Fruit fly (Drosophila melanogaster) whole organism, embryonic: Measurements from ENCODE around the gene PGAP2.

ENCODE experiments used
- Aef1 ChIP-seq: fragments of 200-800 bp; sonication (Bioruptor generic); IDR thresholded peaks from 3 replicates; pipeline ENCODE4 v1.3.6; 2022; ENCODE audit warnings: missing biosample characterization, missing genetic modification characterization
- Awh ChIP-seq: fragments of 200-800 bp; sonication (Bioruptor generic); IDR thresholded peaks from 2 replicates; pipeline ENCODE4, ENCODE4 v1.3.6; 2022; ENCODE audit warnings: missing biosample characterization, missing genetic modification characterization
- B-H2 ChIP-seq: fragments of 200-800 bp; sonication (Bioruptor generic); optimal IDR thresholded peaks from 2 replicates; lab custom pipeline; 2018; ENCODE audit warnings: missing biosample characterization, mild to moderate bottlenecking, missing genetic modification characterization
- Bgb ChIP-seq: fragments of 200-800 bp; sonication (Bioruptor generic); IDR thresholded peaks from 2 replicates; pipeline ENCODE4 v1.3.6; 2022; ENCODE audit warnings: missing biosample characterization, missing genetic modification characterization; ENCODE audit not compliant: partially characterized antibody
- C15 ChIP-seq: fragments of 200-800 bp; sonication (Bioruptor generic); IDR thresholded peaks from 3 replicates; pipeline ENCODE4 v1.3.6; 2022; ENCODE audit warnings: missing biosample characterization, missing genetic modification characterization
- CG10543 ChIP-seq: fragments of 200-800 bp; sonication (Bioruptor generic); optimal IDR thresholded peaks from 3 replicates; lab custom pipeline; 2017; ENCODE audit warnings: missing biosample characterization, mild to moderate bottlenecking, missing genetic modification characterization, moderate library complexity
- CG10959 ChIP-seq: fragments of 200-800 bp; sonication (Bioruptor generic); IDR thresholded peaks from 2 replicates; pipeline ENCODE4 v1.3.6; 2022; ENCODE audit warnings: missing biosample characterization, missing genetic modification characterization
- CG11093 ChIP-seq: fragments of 200-800 bp; sonication (Bioruptor generic); IDR thresholded peaks from 3 replicates; pipeline ENCODE4 v1.3.6; 2022; ENCODE audit warnings: missing biosample characterization, missing genetic modification characterization
- CG11696 ChIP-seq: fragments of 200-800 bp; sonication (Bioruptor generic); IDR thresholded peaks from 2 replicates; pipeline ENCODE4 v1.3.6; 2022; ENCODE audit warnings: missing biosample characterization, missing genetic modification characterization
- CG11723 ChIP-seq: fragments of 200-800 bp; sonication (Bioruptor generic); optimal IDR thresholded peaks from 2 replicates; lab custom pipeline; 2017; ENCODE audit warnings: missing biosample characterization, mild to moderate bottlenecking, missing genetic modification characterization
- CG15269 ChIP-seq: fragments of 200-800 bp; sonication (Bioruptor generic); optimal IDR thresholded peaks from 2 replicates; lab custom pipeline; 2018; ENCODE audit warnings: missing biosample characterization, mild to moderate bottlenecking, missing genetic modification characterization, moderate library complexity
- CG15514 ChIP-seq: fragments of 200-800 bp; sonication (Bioruptor generic); optimal IDR thresholded peaks from 3 replicates; lab custom pipeline; 2017; ENCODE audit warnings: missing biosample characterization, missing genetic modification characterization, mild to moderate bottlenecking, moderate library complexity, missing genetic modification reagents
- CG16813 ChIP-seq: fragments of 200-800 bp; sonication (Bioruptor generic); IDR thresholded peaks from 3 replicates; pipeline ENCODE4 v1.3.6; 2022; ENCODE audit warnings: missing biosample characterization, missing genetic modification characterization; ENCODE audit not compliant: partially characterized antibody
- CG17359 ChIP-seq: fragments of 200-800 bp; sonication (Bioruptor generic); optimal IDR thresholded peaks from 3 replicates; lab custom pipeline; 2018; ENCODE audit warnings: missing biosample characterization, mild to moderate bottlenecking, missing genetic modification characterization, moderate library complexity
- CG17802 ChIP-seq: fragments of 200-800 bp; sonication (Bioruptor generic); optimal IDR thresholded peaks from 2 replicates; lab custom pipeline; 2018; ENCODE audit warnings: missing biosample characterization, mild to moderate bottlenecking, missing genetic modification characterization, moderate library complexity
- CG18476 ChIP-seq: fragments of 200-800 bp; sonication (Bioruptor generic); optimal IDR thresholded peaks from 2 replicates; lab custom pipeline; 2016; ENCODE audit warnings: missing biosample characterization, mild to moderate bottlenecking, missing genetic modification characterization
- CG18619 ChIP-seq: fragments of 200-800 bp; sonication (Bioruptor generic); optimal IDR thresholded peaks from 3 replicates; lab custom pipeline; 2017; ENCODE audit warnings: missing biosample characterization, mild to moderate bottlenecking, missing genetic modification characterization
- CG2129 ChIP-seq: fragments of 200-800 bp; sonication (Bioruptor generic); IDR thresholded peaks from 2 replicates; pipeline ENCODE4 v1.3.6; 2022; ENCODE audit warnings: missing biosample characterization, missing genetic modification characterization; ENCODE audit not compliant: partially characterized antibody
- CG2678 ChIP-seq: fragments of 200-800 bp; sonication (Bioruptor generic); optimal IDR thresholded peaks from 3 replicates; lab custom pipeline; 2019; ENCODE audit warnings: missing biosample characterization, mild to moderate bottlenecking, missing genetic modification characterization, moderate library complexity
- CG32767 ChIP-seq: fragments of 200-800 bp; sonication (Bioruptor generic); IDR thresholded peaks from 2 replicates; pipeline ENCODE4 v1.3.6; 2022; ENCODE audit warnings: missing biosample characterization, missing genetic modification characterization
- CG6175 ChIP-seq: fragments of 200-800 bp; sonication (Bioruptor generic); IDR thresholded peaks from 3 replicates; pipeline ENCODE4 v1.3.6; 2022; ENCODE audit warnings: missing biosample characterization, missing genetic modification characterization
- CG6813 ChIP-seq: fragments of 200-800 bp; sonication (Bioruptor generic); optimal IDR thresholded peaks from 2 replicates; lab custom pipeline; 2017; ENCODE audit warnings: missing biosample characterization, missing genetic modification characterization, mild to moderate bottlenecking, moderate library complexity, missing genetic modification reagents
- CG7372 ChIP-seq: fragments of 200-800 bp; sonication (Bioruptor generic); IDR thresholded peaks from 2 replicates; pipeline ENCODE4 v1.3.6; 2022; ENCODE audit warnings: missing biosample characterization, missing genetic modification characterization
- CG7745 ChIP-seq: fragments of 200-800 bp; sonication (Bioruptor generic); optimal IDR thresholded peaks from 2 replicates; lab custom pipeline; 2018; ENCODE audit warnings: missing biosample characterization, mild to moderate bottlenecking, missing genetic modification characterization, moderate library complexity
- Chrac-16 ChIP-seq: fragments of 200-800 bp; sonication (Bioruptor generic); optimal IDR thresholded peaks from 3 replicates; lab custom pipeline; 2016; ENCODE audit warnings: missing biosample characterization, missing genetic modification characterization
- D19A ChIP-seq: fragments of 200-800 bp; optimal IDR thresholded peaks from 3 replicates; lab custom pipeline; 2019; ENCODE audit warnings: missing biosample characterization, mild to moderate bottlenecking, missing genetic modification characterization, moderate library complexity
- Myb ChIP-seq: fragments of 200-800 bp; sonication (Bioruptor generic); optimal IDR thresholded peaks from 2 replicates; lab custom pipeline; 2016; ENCODE audit warnings: missing biosample characterization, missing genetic modification characterization
- Nf-YB ChIP-seq: fragments of 200-800 bp; sonication (Bioruptor generic); optimal IDR thresholded peaks from 3 replicates; lab custom pipeline; 2019; ENCODE audit warnings: missing biosample characterization, mild to moderate bottlenecking, missing genetic modification characterization, moderate library complexity
- Oaz ChIP-seq: fragments of 200-800 bp; sonication (Bioruptor generic); IDR thresholded peaks from 2 replicates; pipeline ENCODE4 v1.3.6; 2022; ENCODE audit warnings: missing biosample characterization, missing genetic modification characterization
- Optix ChIP-seq: fragments of 200-800 bp; sonication (Bioruptor generic); IDR thresholded peaks from 3 replicates; pipeline ENCODE4 v1.3.6; 2022; ENCODE audit warnings: missing biosample characterization, missing genetic modification characterization
- Pdp1 ChIP-seq, 2 experiments: fragments of 200-800 bp; sonication (Bioruptor generic); optimal IDR thresholded peaks; 3 replicates each; lab custom pipeline; 2016; ENCODE audit warnings: missing biosample characterization in 2 of 2, missing genetic modification characterization in 2 of 2, mild to moderate bottlenecking in 1 of 2, moderate library complexity in 1 of 2
- abd-A ChIP-seq: fragments of 200-800 bp; sonication (Bioruptor generic); optimal IDR thresholded peaks from 3 replicates; lab custom pipeline; 2019; ENCODE audit warnings: missing biosample characterization, mild to moderate bottlenecking, missing genetic modification characterization, moderate library complexity
- cg ChIP-seq: fragments of 200-800 bp; sonication (Bioruptor generic); optimal IDR thresholded peaks from 3 replicates; lab custom pipeline; 2019; ENCODE audit warnings: missing biosample characterization, mild to moderate bottlenecking, missing genetic modification characterization, moderate library complexity
- crp ChIP-seq, 2 experiments: fragments of 200-800 bp; sonication (Bioruptor generic); optimal IDR thresholded peaks; 2 replicates in 1 of 2; 3 replicates in 1 of 2; lab custom pipeline; 2017; ENCODE audit warnings: missing biosample characterization in 2 of 2, missing genetic modification characterization in 2 of 2, mild to moderate bottlenecking in 1 of 2, moderate library complexity in 1 of 2
- dan ChIP-seq: fragments of 200-800 bp; sonication (Bioruptor generic); IDR thresholded peaks from 2 replicates; pipeline ENCODE4 v1.3.6; 2022; ENCODE audit warnings: missing biosample characterization, missing genetic modification characterization
- en ChIP-seq: fragments of 200-800 bp; sonication (Bioruptor generic); optimal IDR thresholded peaks from 2 replicates; lab custom pipeline; 2016; ENCODE audit warnings: missing biosample characterization, missing genetic modification characterization
- ftz-f1 ChIP-seq: fragments of 200-800 bp; sonication (Bioruptor generic); optimal IDR thresholded peaks from 2 replicates; lab custom pipeline; 2016; ENCODE audit warnings: missing biosample characterization, missing genetic modification characterization
- grau ChIP-seq: fragments of 200-800 bp; optimal IDR thresholded peaks from 3 replicates; lab custom pipeline; 2019; ENCODE audit warnings: missing biosample characterization, mild to moderate bottlenecking, missing genetic modification characterization, moderate library complexity
- ind ChIP-seq: fragments of 200-800 bp; sonication (Bioruptor generic); optimal IDR thresholded peaks from 3 replicates; lab custom pipeline; 2016; ENCODE audit warnings: missing biosample characterization, missing genetic modification characterization
- inv ChIP-seq: fragments of 200-800 bp; sonication (Bioruptor generic); IDR thresholded peaks from 2 replicates; pipeline ENCODE4 v1.3.6; 2022; ENCODE audit warnings: missing biosample characterization, missing genetic modification characterization; ENCODE audit not compliant: partially characterized antibody
- knrl ChIP-seq: fragments of 200-800 bp; sonication (Bioruptor generic); IDR thresholded peaks from 3 replicates; pipeline ENCODE4 v1.3.6; 2022; ENCODE audit warnings: missing biosample characterization, missing genetic modification characterization; ENCODE audit not compliant: partially characterized antibody
- lab ChIP-seq: fragments of 200-800 bp; sonication (Bioruptor generic); optimal IDR thresholded peaks from 3 replicates; lab custom pipeline; 2017; ENCODE audit warnings: missing biosample characterization, missing genetic modification characterization, mild to moderate bottlenecking, moderate library complexity, missing genetic modification reagents
- mam ChIP-seq: fragments of 200-800 bp; sonication (Bioruptor generic); optimal IDR thresholded peaks from 3 replicates; lab custom pipeline; 2016; ENCODE audit warnings: missing biosample characterization, missing genetic modification characterization
- p53 ChIP-seq: fragments of 200-800 bp; sonication (Bioruptor generic); optimal IDR thresholded peaks from 2 replicates; lab custom pipeline; 2016; ENCODE audit warnings: missing biosample characterization, missing genetic modification characterization
- ro ChIP-seq: fragments of 200-800 bp; sonication (Bioruptor generic); IDR thresholded peaks from 2 replicates; pipeline ENCODE4 v1.3.6; 2022; ENCODE audit warnings: missing biosample characterization, missing genetic modification characterization
- toy ChIP-seq: fragments of 200-800 bp; sonication (Bioruptor generic); IDR thresholded peaks from 2 replicates; pipeline ENCODE4 v1.3.6; 2022; ENCODE audit warnings: missing biosample characterization, missing genetic modification characterization
- unpg ChIP-seq: fragments of 200-800 bp; sonication (Bioruptor generic); optimal IDR thresholded peaks from 3 replicates; lab custom pipeline; 2018; ENCODE audit warnings: missing biosample characterization, mild to moderate bottlenecking, missing genetic modification characterization, moderate library complexity
- vfl ChIP-seq: fragments of 200-800 bp; sonication (Bioruptor generic); optimal IDR thresholded peaks from 2 replicates; lab custom pipeline; 2016; ENCODE audit warnings: missing biosample characterization, missing genetic modification characterization

PGAP2 gene

DNA sequence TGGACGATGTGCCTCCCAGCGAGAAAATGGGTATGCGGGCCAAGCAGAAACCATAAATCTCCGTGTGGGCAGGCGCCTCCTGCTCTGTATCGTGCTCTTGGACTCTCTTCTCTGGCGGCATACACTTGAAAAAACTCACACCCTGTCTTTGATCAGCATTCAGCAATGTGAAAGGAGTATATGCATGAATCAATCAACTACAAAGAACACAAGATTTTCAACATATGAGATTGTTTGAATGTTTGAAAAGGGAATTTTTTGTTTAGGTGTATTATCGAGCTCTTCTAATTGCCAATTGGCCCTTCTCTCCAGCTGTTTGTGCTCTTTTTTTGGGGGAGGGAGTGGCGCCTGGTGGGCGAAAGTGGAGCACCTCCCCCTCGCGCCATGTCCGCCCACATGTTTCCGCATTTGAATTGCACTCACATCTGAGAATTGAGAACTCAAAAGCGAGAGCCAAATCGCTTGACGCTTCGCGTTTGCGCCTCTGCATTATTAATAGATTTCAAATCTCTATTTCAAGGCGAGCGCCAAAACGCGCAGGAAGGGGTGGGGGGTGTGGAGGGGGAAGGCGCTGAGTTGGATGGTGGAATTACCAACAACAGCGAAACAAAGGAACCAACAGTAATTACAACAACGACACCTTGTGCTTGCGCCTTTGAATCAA is 26.2 kb upstream of the PGAP2 start (continued):
- TF ChIP-seq dan (no peak), CG17802 (tag; lab: Kevin White, UChicago) (peak; percentile 69), D19A (tag; lab: Kevin White, UChicago) (peak; percentile 72), CG18619 (peak; percentile 78), C15 (GFP tag; lab: Robert Waterston, UW) (peak; percentile 84), CG11696 (GFP tag; lab: Robert Waterston, UW) (peak; percentile 75), CG32767 (GFP tag; lab: Robert Waterston, UW) (peak; percentile 83), CG11723 (peak; percentile 72), inv (GFP tag; lab: Robert Waterston, UW) (no peak), CG2678 (tag; lab: Kevin White, UChicago) (peak; percentile 92), CG6175 (GFP tag; lab: Robert Waterston, UW) (peak; percentile 83), CG15269 (tag; lab: Kevin White, UChicago) (peak; percentile 90), en (GFP tag; lab: Kevin White, UChicago) (peak; percentile 78), CG16813 (GFP tag; lab: Robert Waterston, UW) (no peak), Nf-YB (peak; percentile 73), Chrac-16 (GFP tag; lab: Kevin White, UChicago) (peak; percentile 72), CG7372 (GFP tag; lab: Robert Waterston, UW) (peak; percentile 87), abd-A (tag; lab: Kevin White, UChicago) (peak; percentile 54), vfl (GFP tag; lab: Kevin White, UChicago) (peak; percentile 54), CG15514 (peak; percentile 77), cg (GFP tag; lab: Kevin White, UChicago) (no peak), CG10959 (GFP tag; lab: Robert Waterston, UW) (peak; percentile 53; the same call in 1 of the 2 replicates), Optix (peak; percentile 88), p53 (GFP tag; lab: Kevin White, UChicago) (peak; percentile 60), CG17359 (tag; lab: Kevin White, UChicago) (peak; percentile 94), Aef1 (GFP tag; lab: Robert Waterston, UW) (peak; percentile 83), grau (peak; percentile 86), toy (GFP tag; lab: Robert Waterston, UW) (no peak; the same call in 1 of the 2 replicates), CG2129 (GFP tag; lab: Robert Waterston, UW) (no peak), ro (GFP tag; lab: Robert Waterston, UW) (peak; percentile 78), Oaz (peak; percentile 75), CG10543 (peak; percentile 62), mam (GFP tag; lab: Kevin White, UChicago) (peak; percentile 90), CG11093 (peak; percentile 87; the same call in 2 of the 3 replicates), ind (GFP tag; lab: Kevin White, UChicago) (peak; percentile 89), crp (GFP tag; optimal IDR thresholded peaks at IDR 0.05; lab: Kevin White, UChicago) (peak in 1 of 2 experiments; percentile 64), Myb (GFP tag; lab: Kevin White, UChicago) (peak; percentile 76), lab (GFP tag; lab: Kevin White, UChicago) (peak; percentile 95), Pdp1 (GFP tag; optimal IDR thresholded peaks at IDR 0.05; lab: Kevin White, UChicago) (peak; percentile 79 to 87), CG18476 (GFP tag; lab: Kevin White, UChicago) (peak; percentile 66), Bgb (GFP tag; lab: Robert Waterston, UW) (no peak), unpg (GFP tag; lab: Kevin White, UChicago) (peak; percentile 89), CG7745 (tag; lab: Kevin White, UChicago) (no peak), ftz-f1 (GFP tag; lab: Kevin White, UChicago) (peak; percentile 24), knrl (no peak), CG6813 (GFP tag; lab: Kevin White, UChicago) (peak; percentile 82), B-H2 (GFP tag; lab: Kevin White, UChicago) (peak; percentile 72), Awh (peak; percentile 87)
